Fruit fly (Drosophila melanogaster) whole organism, embryonic: ENCODE results near the gene CG14618.

ENCODE experiments used
- Atf-2 ChIP-seq: fragments of 200-800 bp; sonication (Bioruptor generic); optimal IDR thresholded peaks from 2 replicates; lab custom pipeline; 2016; ENCODE audit warnings: missing biosample characterization, missing genetic modification characterization
- Atf6 ChIP-seq: fragments of 200-800 bp; sonication (Bioruptor generic); IDR thresholded peaks from 2 replicates; pipeline ENCODE4 v1.3.6; 2022; ENCODE audit warnings: missing biosample characterization, missing genetic modification characterization
- B-H1 ChIP-seq: fragments of 200-800 bp; sonication (Bioruptor generic); IDR thresholded peaks from 3 replicates; pipeline ENCODE4 v1.3.6; 2022; ENCODE audit warnings: missing biosample characterization, missing genetic modification characterization
- CG13775 ChIP-seq: fragments of 200-800 bp; sonication (Bioruptor generic); optimal IDR thresholded peaks from 3 replicates; lab custom pipeline; 2017; ENCODE audit warnings: missing biosample characterization, mild to moderate bottlenecking, missing genetic modification characterization
- CG14441 ChIP-seq: fragments of 200-800 bp; sonication (Bioruptor generic); IDR thresholded peaks from 2 replicates; pipeline ENCODE4 v1.3.6; 2022; ENCODE audit warnings: missing biosample characterization, missing genetic modification characterization
- CG1647 ChIP-seq: fragments of 200-800 bp; sonication (Bioruptor generic); optimal IDR thresholded peaks from 3 replicates; lab custom pipeline; 2016; ENCODE audit warnings: missing biosample characterization, missing genetic modification characterization
- CG17361 ChIP-seq: fragments of 200-800 bp; sonication (Bioruptor generic); IDR thresholded peaks from 3 replicates; pipeline ENCODE4 v1.3.6; 2022; ENCODE audit warnings: missing biosample characterization, missing genetic modification characterization
- CG17612 ChIP-seq: fragments of 200-800 bp; sonication (Bioruptor generic); IDR thresholded peaks from 2 replicates; pipeline ENCODE4 v1.3.6; 2022; ENCODE audit warnings: missing biosample characterization, missing genetic modification characterization
- CG17802 ChIP-seq: fragments of 200-800 bp; sonication (Bioruptor generic); optimal IDR thresholded peaks from 2 replicates; lab custom pipeline; 2018; ENCODE audit warnings: missing biosample characterization, mild to moderate bottlenecking, missing genetic modification characterization, moderate library complexity
- CG17912 ChIP-seq: fragments of 200-800 bp; sonication (Bioruptor generic); optimal IDR thresholded peaks from 2 replicates; lab custom pipeline; 2018; ENCODE audit warnings: missing biosample characterization, mild to moderate bottlenecking, missing genetic modification characterization
- CG2129 ChIP-seq: fragments of 200-800 bp; sonication (Bioruptor generic); IDR thresholded peaks from 2 replicates; pipeline ENCODE4 v1.3.6; 2022; ENCODE audit warnings: missing biosample characterization, missing genetic modification characterization; ENCODE audit not compliant: partially characterized antibody
- CG2199 ChIP-seq: fragments of 200-800 bp; sonication (Bioruptor generic); IDR thresholded peaks from 3 replicates; pipeline ENCODE4 v1.3.6; 2022; ENCODE audit warnings: missing biosample characterization, missing genetic modification characterization
- CG3065 ChIP-seq: fragments of 200-800 bp; sonication (Bioruptor generic); optimal IDR thresholded peaks from 2 replicates; lab custom pipeline; 2016; ENCODE audit warnings: missing biosample characterization, missing genetic modification characterization
- CG3163 ChIP-seq: fragments of 200-800 bp; sonication (Bioruptor generic); optimal IDR thresholded peaks from 3 replicates; lab custom pipeline; 2016; ENCODE audit warnings: missing biosample characterization, missing genetic modification characterization
- CG33213 ChIP-seq: fragments of 200-800 bp; sonication (Bioruptor generic); optimal IDR thresholded peaks from 3 replicates; lab custom pipeline; 2016; ENCODE audit warnings: missing biosample characterization, missing genetic modification characterization
- CG3847 ChIP-seq: fragments of 200-800 bp; sonication (Bioruptor generic); IDR thresholded peaks from 2 replicates; pipeline ENCODE4 v1.3.6; 2022; ENCODE audit warnings: missing biosample characterization, missing genetic modification characterization
- CG4404 ChIP-seq: fragments of 200-800 bp; sonication (Bioruptor generic); IDR thresholded peaks from 2 replicates; pipeline ENCODE4 v1.3.6; 2022; ENCODE audit warnings: missing biosample characterization, missing genetic modification characterization
- CG5953 ChIP-seq: fragments of 200-800 bp; sonication (Bioruptor generic); IDR thresholded peaks from 2 replicates; pipeline ENCODE4 v1.3.6; 2022; ENCODE audit warnings: missing biosample characterization, missing genetic modification characterization
- CG6689 ChIP-seq: fragments of 200-800 bp; sonication (Bioruptor generic); IDR thresholded peaks from 2 replicates; pipeline ENCODE4 v1.3.6; 2022; ENCODE audit warnings: missing biosample characterization, missing genetic modification characterization
- CG7987 ChIP-seq: fragments of 200-800 bp; sonication (Bioruptor generic); optimal IDR thresholded peaks from 2 replicates; lab custom pipeline; 2018; ENCODE audit warnings: missing biosample characterization, mild to moderate bottlenecking, missing genetic modification characterization, moderate library complexity
- CG8388 ChIP-seq: fragments of 200-800 bp; sonication (Bioruptor generic); optimal IDR thresholded peaks from 2 replicates; lab custom pipeline; 2019; ENCODE audit warnings: missing biosample characterization, mild to moderate bottlenecking, missing genetic modification characterization, moderate library complexity
- CG8478 ChIP-seq: fragments of >200 bp; optimal IDR thresholded peaks from 2 replicates; lab custom pipeline; 2018
- Dip3 ChIP-seq: fragments of 200-800 bp; sonication (Bioruptor generic); optimal IDR thresholded peaks from 3 replicates; lab custom pipeline; 2016; ENCODE audit warnings: missing biosample characterization, missing genetic modification characterization
- Dll ChIP-seq: fragments of 200-800 bp; sonication (Bioruptor generic); IDR thresholded peaks from 4 replicates; pipeline ENCODE4 v1.3.6; 2022; ENCODE audit warnings: missing biosample characterization, missing genetic modification characterization; ENCODE audit not compliant: partially characterized antibody
- Doc2 ChIP-seq: fragments of 200-800 bp; sonication (Bioruptor generic); IDR thresholded peaks from 2 replicates; pipeline ENCODE4 v1.3.6; 2022; ENCODE audit warnings: missing biosample characterization, missing genetic modification characterization
- Ets97D ChIP-seq: fragments of 200-800 bp; sonication (Bioruptor generic); optimal IDR thresholded peaks from 3 replicates; lab custom pipeline; 2016; ENCODE audit warnings: missing biosample characterization, missing genetic modification characterization
- HLH54F ChIP-seq: fragments of 200-800 bp; sonication (Bioruptor generic); optimal IDR thresholded peaks from 3 replicates; lab custom pipeline; 2016; ENCODE audit warnings: missing biosample characterization, missing genetic modification characterization
- Hmx ChIP-seq: fragments of 200-800 bp; sonication (Bioruptor generic); optimal IDR thresholded peaks from 2 replicates; lab custom pipeline; 2016; ENCODE audit warnings: missing biosample characterization, missing genetic modification characterization
- Hr78 ChIP-seq, 2 experiments: fragments of 200-800 bp in 1 of 2; fragments of >200 bp in 1 of 2; sonication (Bioruptor generic) in 1 of 2; optimal IDR thresholded peaks; 2 replicates each; lab custom pipeline; 2017 to 2019; ENCODE audit warnings: missing biosample characterization in 2 of 2, missing genetic modification characterization in 2 of 2, mild to moderate bottlenecking in 1 of 2, moderate library complexity in 1 of 2
- MBD-R2 ChIP-seq: fragments of 200-800 bp; sonication (Bioruptor generic); IDR thresholded peaks from 2 replicates; pipeline ENCODE4 v1.3.6; 2022; ENCODE audit warnings: missing biosample characterization, missing genetic modification characterization
- NC2α ChIP-seq: fragments of 200-800 bp; sonication (Bioruptor generic); optimal IDR thresholded peaks from 2 replicates; lab custom pipeline; 2016; ENCODE audit warnings: missing biosample characterization, missing genetic modification characterization
- Nf-YA ChIP-seq: fragments of 200-800 bp; sonication (Bioruptor generic); IDR thresholded peaks from 2 replicates; pipeline ENCODE4 v1.3.6; 2022; ENCODE audit warnings: missing biosample characterization, missing genetic modification characterization
- NfI ChIP-seq: fragments of 200-800 bp; sonication (Bioruptor generic); optimal IDR thresholded peaks from 3 replicates; lab custom pipeline; 2018; ENCODE audit warnings: missing biosample characterization, mild to moderate bottlenecking, missing genetic modification characterization, moderate library complexity
- YL-1 ChIP-seq: fragments of 200-800 bp; sonication (Bioruptor generic); optimal IDR thresholded peaks from 3 replicates; lab custom pipeline; 2017; ENCODE audit warnings: missing biosample characterization, mild to moderate bottlenecking, missing genetic modification characterization
- ase ChIP-seq: fragments of 200-800 bp; sonication (Bioruptor generic); IDR thresholded peaks from 3 replicates; pipeline ENCODE4 v1.3.6; 2022; ENCODE audit warnings: missing biosample characterization, missing genetic modification characterization
- az2 ChIP-seq: fragments of 200-800 bp; sonication (Bioruptor generic); optimal IDR thresholded peaks from 3 replicates; lab custom pipeline; 2016; ENCODE audit warnings: missing biosample characterization, missing genetic modification characterization
- bowl ChIP-seq: fragments of 200-800 bp; sonication (Bioruptor generic); IDR thresholded peaks from 2 replicates; pipeline ENCODE4 v1.3.6; 2022; ENCODE audit warnings: missing biosample characterization, missing genetic modification characterization
- eve ChIP-seq, 2 experiments: fragments of >200 bp; optimal IDR thresholded peaks; 2 replicates each; lab custom pipeline; 2017; ENCODE audit warnings: missing biosample characterization in 2 of 2, missing genetic modification characterization in 2 of 2
- gfzf ChIP-seq: fragments of 200-800 bp; sonication (Bioruptor generic); optimal IDR thresholded peaks from 2 replicates; lab custom pipeline; 2016; ENCODE audit warnings: missing biosample characterization, mild to moderate bottlenecking, missing genetic modification characterization, moderate library complexity
- gro ChIP-seq: fragments of 200-800 bp; sonication (Bioruptor generic); optimal IDR thresholded peaks from 2 replicates; lab custom pipeline; 2016; ENCODE audit warnings: missing biosample characterization, missing genetic modification characterization
- sens-2 ChIP-seq: fragments of 200-800 bp; sonication (Bioruptor generic); IDR thresholded peaks from 2 replicates; pipeline ENCODE4 v1.3.6; 2022; ENCODE audit warnings: missing biosample characterization, missing genetic modification characterization
- seq ChIP-seq: fragments of 200-800 bp; sonication (Bioruptor generic); IDR thresholded peaks from 2 replicates; pipeline ENCODE4 v1.3.6; 2022; ENCODE audit warnings: missing biosample characterization, missing genetic modification characterization
- slbo ChIP-seq: fragments of 200-800 bp; sonication (Bioruptor generic); IDR thresholded peaks from 2 replicates; pipeline ENCODE4 v1.3.6; 2022; ENCODE audit warnings: missing biosample characterization, missing genetic modification characterization
- so ChIP-seq: fragments of 200-800 bp; sonication (Bioruptor generic); IDR thresholded peaks from 3 replicates; pipeline ENCODE4 v1.3.6; 2022; ENCODE audit warnings: missing biosample characterization, missing genetic modification characterization
- stwl ChIP-seq: fragments of 200-800 bp; sonication (Bioruptor generic); optimal IDR thresholded peaks from 3 replicates; lab custom pipeline; 2018; ENCODE audit warnings: missing biosample characterization, mild to moderate bottlenecking, missing genetic modification characterization, moderate library complexity
- tin ChIP-seq: fragments of 200-800 bp; sonication (Bioruptor generic); optimal IDR thresholded peaks from 3 replicates; lab custom pipeline; 2016; ENCODE audit warnings: missing biosample characterization, missing genetic modification characterization
- zen2 ChIP-seq: fragments of 200-800 bp; sonication (Bioruptor generic); IDR thresholded peaks from 3 replicates; pipeline ENCODE4 v1.3.6; 2022; ENCODE audit warnings: missing biosample characterization, missing genetic modification characterization; ENCODE audit not compliant: partially characterized antibody

The CG14618 gene

DNA sequence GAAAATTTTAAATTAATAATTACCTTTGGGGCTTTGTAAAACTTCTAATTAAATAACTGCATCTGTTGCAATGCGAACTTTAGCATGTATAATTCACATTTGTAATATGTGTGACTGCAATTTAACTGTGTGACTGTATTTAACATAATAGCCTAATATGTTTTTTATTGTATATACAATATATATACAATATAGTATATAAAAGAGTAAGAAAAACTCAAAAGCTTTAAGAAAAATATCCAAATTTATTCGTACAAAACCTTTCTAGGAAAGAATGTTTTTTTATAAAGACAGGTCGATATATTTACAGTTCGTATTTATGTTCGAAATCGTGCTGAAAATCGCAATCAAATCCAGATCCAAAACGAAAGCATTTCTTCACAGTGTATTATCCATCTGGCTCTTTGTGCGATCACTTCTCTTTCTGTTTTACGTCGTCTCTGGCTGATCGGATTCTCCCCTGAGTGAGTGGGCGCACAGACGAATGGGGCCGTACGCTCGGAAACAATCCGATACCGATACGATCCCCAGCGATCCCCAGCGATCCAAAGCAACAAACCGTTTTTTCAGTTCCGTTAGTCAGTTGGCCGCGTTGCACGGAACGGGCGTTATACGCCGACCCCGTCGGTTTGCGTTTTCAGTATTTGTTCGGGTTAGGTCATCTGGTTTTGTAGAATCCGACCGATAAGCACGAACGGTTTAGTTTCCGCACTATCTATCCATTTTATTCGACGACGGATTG, 17.7 kb downstream of the CG14618 start (continued):
- TF ChIP-seq Doc2 (GFP tag; lab: Robert Waterston, UW) (no peak), NC2α (GFP tag; lab: Kevin White, UChicago) (no peak), ase (GFP tag; lab: Robert Waterston, UW) (0 out of 3 replicates have a peak, but pooled peaks have one; percentile 36), CG14441 (GFP tag; lab: Robert Waterston, UW) (peak; percentile 49), gro (GFP tag; lab: Kevin White, UChicago) (no peak), CG8478 (no peak), NfI (GFP tag; lab: Kevin White, UChicago) (peak; percentile 57), CG6689 (GFP tag; lab: Robert Waterston, UW) (peak; percentile 33; the same call in 1 of the 2 replicates), CG17612 (GFP tag; lab: Robert Waterston, UW) (no peak), HLH54F (GFP tag; lab: Kevin White, UChicago) (no peak), so (GFP tag; lab: Robert Waterston, UW) (peak; percentile 15; the same call in 1 of the 3 replicates), CG8388 (peak; percentile 51), sens-2 (no peak), CG2129 (GFP tag; lab: Robert Waterston, UW) (no peak), CG13775 (GFP tag; lab: Kevin White, UChicago) (peak; percentile 79), CG17802 (no peak), Atf6 (GFP tag; lab: Robert Waterston, UW) (no peak), CG17912 (GFP tag; lab: Kevin White, UChicago) (no peak), CG7987 (GFP tag; lab: Kevin White, UChicago) (no peak), CG5953 (GFP tag; lab: Robert Waterston, UW) (no peak), B-H1 (GFP tag; lab: Robert Waterston, UW) (no peak), CG1647 (GFP tag; lab: Kevin White, UChicago) (no peak), CG33213 (no peak), zen2 (no peak), Ets97D (GFP tag; lab: Kevin White, UChicago) (no peak), eve (GFP tag; optimal IDR thresholded peaks at IDR 0.05; lab: Kevin White, UChicago) (peak in 1 of 2 experiments; percentile 7), Atf-2 (no peak), tin (GFP tag; lab: Kevin White, UChicago) (peak; percentile 48), MBD-R2 (peak; percentile 17; the same call in 1 of the 2 replicates), CG3163 (GFP tag; lab: Kevin White, UChicago) (peak; percentile 38), CG3847 (peak; percentile 45; the same call in 1 of the 2 replicates), Dip3 (GFP tag; lab: Kevin White, UChicago) (no peak), Hr78 (GFP tag; optimal IDR thresholded peaks at IDR 0.05; lab: Kevin White, UChicago) (peak in 1 of 2 experiments; percentile 30), Dll (no peak), CG2199 (GFP tag; lab: Robert Waterston, UW) (peak; percentile 96), YL-1 (GFP tag; lab: Kevin White, UChicago) (no peak), slbo (GFP tag; lab: Robert Waterston, UW) (peak; percentile 51), bowl (GFP tag; lab: Robert Waterston, UW) (no peak), az2 (GFP tag; lab: Kevin White, UChicago) (peak; percentile 54)

DNA sequence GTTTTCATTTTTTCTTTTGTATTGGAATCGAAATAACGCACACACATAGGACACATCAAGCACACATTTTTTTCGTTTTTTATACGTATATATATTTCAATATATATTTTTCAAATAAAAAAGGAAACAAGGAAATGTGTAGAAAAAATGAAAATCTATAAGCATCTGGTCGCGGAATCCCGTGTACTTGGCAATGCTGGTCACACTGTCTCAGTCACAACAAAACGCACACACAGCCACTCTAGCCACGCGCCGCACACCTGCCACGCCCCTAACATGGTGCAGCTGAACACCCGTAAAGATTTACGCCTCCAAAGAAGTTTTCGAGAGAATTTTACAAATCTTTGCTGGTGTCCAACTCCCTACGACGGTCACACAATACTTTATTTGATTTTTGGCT, 26.1 kb downstream of the CG14618 start:
- TF ChIP-seq Nf-YA (GFP tag; lab: Robert Waterston, UW), result no peak
- peak; percentile 30 for TF ChIP-seq gfzf
- no peak for TF ChIP-seq CG17361 (GFP tag; lab: Robert Waterston, UW)
- peak; percentile 17 for TF ChIP-seq CG3065
- no peak for TF ChIP-seq CG4404
- no peak for TF ChIP-seq seq
- no peak for TF ChIP-seq Hmx (GFP tag; lab: Kevin White, UChicago)
- peak; percentile 91 for TF ChIP-seq stwl (tag; lab: Kevin White, UChicago)
- TF ChIP-seq, all 482 proteins: peak for 3
